Worm (Caenorhabditis elegans): ENCODE measurements around the gene srg-21.

ce11 chrII:3126341-3126740, 35.2 kb upstream of the srg-21 start, which contains the start of gene ins-19:
- no peak for TF ChIP-seq sea-1 (GFP tag; conservative IDR thresholded peaks at IDR 0.05)
- no peak for TF ChIP-seq aly-1 (tag; optimal IDR thresholded peaks at IDR 0.05)
- TF ChIP-seq tra-4 (tag; optimal IDR thresholded peaks at IDR 0.05): no peak
- no peak for TF ChIP-seq ama-1 (optimal IDR thresholded peaks at IDR 0.05)
- no peak for TF ChIP-seq scrt-1 (GFP tag; IDR thresholded peaks at IDR 0.05)
